In the genomic region with DNA sequence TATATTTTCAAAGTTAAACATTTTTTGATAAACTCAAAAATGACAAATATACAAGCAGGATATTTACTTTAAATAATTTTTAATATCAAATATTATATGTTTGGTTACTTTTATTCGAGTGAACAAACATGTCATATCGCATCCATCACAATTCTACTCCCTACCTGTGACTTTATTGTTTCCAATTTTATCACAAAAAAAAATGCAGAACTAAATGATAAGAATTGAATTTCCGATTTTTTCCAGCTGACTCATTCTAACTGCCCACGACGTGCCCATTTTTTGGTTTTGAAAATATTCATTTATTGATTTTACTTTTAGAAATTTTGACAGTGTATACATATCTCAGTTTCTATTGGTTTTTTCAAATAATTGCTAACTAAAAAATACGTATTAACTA, we compare ENCODE assay signal across 4 worm cellular contexts.
TF ChIP-seq lines count a peak whose summit lies in the region.

No protein-coding gene starts in this region.

TF ChIP-seq in whole organism, L2 larva, 48 proteins besides CTCF, POLR2A, EP300 and RAD21:
- TF ChIP-seq fos-1 (tag; optimal IDR thresholded peaks at IDR 0.05; lab: Kevin White, UChicago) (peak; percentile 84), ceh-82 (tag; optimal IDR thresholded peaks at IDR 0.05; lab: Kevin White, UChicago) (no peak)

TF ChIP-seq in whole organism, L3 larva, 47 proteins besides CTCF, POLR2A, EP300 and RAD21:
- TF ChIP-seq nfya-1 (tag; optimal IDR thresholded peaks at IDR 0.05; lab: Kevin White, UChicago; ENCODE audit: insufficient read depth) = no peak
- no peak for TF ChIP-seq nhr-43 (tag; optimal IDR thresholded peaks at IDR 0.05; lab: Kevin White, UChicago; ENCODE audit: poor library complexity, severe bottlenecking)
- no peak for TF ChIP-seq nhr-23 (tag; optimal IDR thresholded peaks at IDR 0.05; lab: Kevin White, UChicago)
- peak; percentile 27 for TF ChIP-seq pqm-1 (tag; optimal IDR thresholded peaks at IDR 0.05; lab: Kevin White, UChicago)
- TF ChIP-seq elt-2 (tag; optimal IDR thresholded peaks at IDR 0.05; lab: Kevin White, UChicago) = peak; percentile 46
- TF ChIP-seq ceh-28 (tag; optimal IDR thresholded peaks at IDR 0.05; lab: Kevin White, UChicago) = no peak
- TF ChIP-seq ZK546.5 (tag; optimal IDR thresholded peaks at IDR 0.05; lab: Kevin White, UChicago) = no peak
- TF ChIP-seq egl-27 (tag; optimal IDR thresholded peaks at IDR 0.05; lab: Kevin White, UChicago) = no peak
TF ChIP-seq in whole organism, L3 larva: peak in this region for 2.

TF ChIP-seq in whole organism, L4 larva, 104 proteins besides CTCF, POLR2A, EP300 and RAD21:
- TF ChIP-seq ceh-28 (tag; optimal IDR thresholded peaks at IDR 0.05; lab: Kevin White, UChicago) = no peak
- TF ChIP-seq dve-1 (tag; optimal IDR thresholded peaks at IDR 0.05; lab: Kevin White, UChicago; ENCODE audit: insufficient read depth) = peak; percentile 23
- peak; percentile 54 for TF ChIP-seq nhr-28 (tag; optimal IDR thresholded peaks at IDR 0.05; lab: Kevin White, UChicago)
- TF ChIP-seq nhr-10 (tag; optimal IDR thresholded peaks at IDR 0.05; lab: Kevin White, UChicago) = no peak
- no peak for TF ChIP-seq zfp-3 (GFP tag; conservative IDR thresholded peaks at IDR 0.05; lab: Robert Waterston, UW)
- no peak for TF ChIP-seq ces-1 (GFP tag; optimal IDR thresholded peaks at IDR 0.05; lab: Kevin White, UChicago)
- no peak for TF ChIP-seq daf-19 (GFP tag; conservative IDR thresholded peaks at IDR 0.05; lab: Robert Waterston, UW)
- TF ChIP-seq dpl-1 (GFP tag; optimal IDR thresholded peaks at IDR 0.05; lab: Kevin White, UChicago) = no peak
- peak; percentile 23 for TF ChIP-seq hlh-11 (tag; optimal IDR thresholded peaks at IDR 0.05; lab: Kevin White, UChicago)
- no peak for TF ChIP-seq unc-62 (GFP tag; optimal IDR thresholded peaks at IDR 0.05 in 1 of 2; lab: Kevin White, UChicago)
- no peak for TF ChIP-seq unc-62 (tag; optimal IDR thresholded peaks at IDR 0.05; lab: Kevin White, UChicago)
- TF ChIP-seq pqm-1 (tag; optimal IDR thresholded peaks at IDR 0.05; lab: Kevin White, UChicago) = peak; percentile 68

TF ChIP-seq in whole organism, young adult, 124 proteins besides CTCF, POLR2A, EP300 and RAD21:
- no peak for TF ChIP-seq madf-10 (tag; optimal IDR thresholded peaks at IDR 0.05; lab: Kevin White, UChicago)
- TF ChIP-seq nhr-80 (tag; optimal IDR thresholded peaks at IDR 0.05; lab: Kevin White, UChicago) = peak; percentile 52
